Fruit fly (Drosophila melanogaster) whole organism, adult: ENCODE results near the gene Ppm1.

Source experiments
- CG14711 ChIP-seq: fragments of 200-800 bp; sonication (Bioruptor generic); optimal IDR thresholded peaks from 2 replicates; lab custom pipeline; 2018; ENCODE audit warnings: missing biosample characterization, mild to moderate bottlenecking, missing genetic modification characterization, moderate library complexity
- CG1620 ChIP-seq: fragments of 200-800 bp; sonication (Bioruptor generic); optimal IDR thresholded peaks from 2 replicates; lab custom pipeline; 2016; ENCODE audit warnings: missing biosample characterization, missing genetic modification characterization
- cnc ChIP-seq, 2 experiments: fragments of >200 bp; optimal IDR thresholded peaks; 2 replicates each; lab custom pipeline; 2017

- TF ChIP-seq CG14711 (tag; lab: Kevin White, UChicago): no peak
- no peak for TF ChIP-seq cnc (optimal IDR thresholded peaks at IDR 0.05; lab: Kevin White, UChicago)
- TF ChIP-seq CG1620 (GFP tag; lab: Kevin White, UChicago): peak; percentile 55
Measured at dm6 chr3L:606490-607327, 25.6 kb downstream of the Ppm1 start, which contains the start of gene Reg-2.
